Fruit fly (Drosophila melanogaster): ENCODE measurements around the gene TBC1D23.

The TBC1D23 gene

dm6 chr2L:1128932-1129887 lies at the start of gene TBC1D23, which contains the start of gene Pino:
Gene TBC1D23 (plus strand): TSS chr2L:1129316.
Gene Pino (minus strand): TSS chr2L:1128953.
- peak; percentile 63 for TF ChIP-seq noc (tag; optimal IDR thresholded peaks at IDR 0.05)

dm6 chr2L:1080802-1081464 lies 48.2 kb upstream of the TBC1D23 start, which contains the start of gene Atg4a:
Gene Atg4a (plus strand): TSS chr2L:1080911.
- TF ChIP-seq noc (tag; optimal IDR thresholded peaks at IDR 0.05), result no peak

dm6 chr2L:1082668-1083067 lies 46.4 kb upstream of the TBC1D23 start:
- TF ChIP-seq noc (tag; optimal IDR thresholded peaks at IDR 0.05), result no peak

- TF ChIP-seq noc (tag; optimal IDR thresholded peaks at IDR 0.05), result no peak
Observed at dm6 chr2L:1086312-1086906, 42.7 kb upstream of the TBC1D23 start.

- TF ChIP-seq noc (tag; optimal IDR thresholded peaks at IDR 0.05), result no peak
Observed at dm6 chr2L:1091675-1092074, 37.4 kb upstream of the TBC1D23 start.

dm6 chr2L:1094724-1095123 lies 34.4 kb upstream of the TBC1D23 start:
- TF ChIP-seq noc (tag; optimal IDR thresholded peaks at IDR 0.05), result peak; percentile 10

- TF ChIP-seq noc (tag; optimal IDR thresholded peaks at IDR 0.05), result no peak
Observed at dm6 chr2L:1095450-1095849, 33.7 kb upstream of the TBC1D23 start.

dm6 chr2L:1102349-1102748 lies 26.8 kb upstream of the TBC1D23 start, which contains the start of gene CG4629:
Gene CG4629 (minus strand): TSS chr2L:1102504.
- TF ChIP-seq noc (tag; optimal IDR thresholded peaks at IDR 0.05), result no peak

dm6 chr2L:1108029-1108688 lies 21.0 kb upstream of the TBC1D23 start, which contains the start of the genes PolrMT and CG14339:
Gene PolrMT (minus strand): TSS chr2L:1108373.
Gene CG14339 (plus strand): TSS chr2L:1108540.
- no peak for TF ChIP-seq noc (tag; optimal IDR thresholded peaks at IDR 0.05)

- TF ChIP-seq noc (tag; optimal IDR thresholded peaks at IDR 0.05), result no peak
Observed at dm6 chr2L:1112641-1113040, 16.5 kb upstream of the TBC1D23 start, which contains the start of gene CG14340. Gene CG14340 (plus strand): TSS chr2L:1112941.

dm6 chr2L:1114230-1114629 lies 14.9 kb upstream of the TBC1D23 start:
- peak; percentile 69 for TF ChIP-seq noc (tag; optimal IDR thresholded peaks at IDR 0.05)

- peak; percentile 43 for TF ChIP-seq noc (tag; optimal IDR thresholded peaks at IDR 0.05)
Observed at dm6 chr2L:1116661-1117322, 12.3 kb upstream of the TBC1D23 start.

- no peak for TF ChIP-seq noc (tag; optimal IDR thresholded peaks at IDR 0.05)
Observed at dm6 chr2L:1118149-1118548, 11.0 kb upstream of the TBC1D23 start.

dm6 chr2L:1118880-1119809 lies 10.0 kb upstream of the TBC1D23 start:
- peak; percentile 96 for TF ChIP-seq noc (tag; optimal IDR thresholded peaks at IDR 0.05)

All from whole organism, larva.